Fruit fly (Drosophila melanogaster): ENCODE data around the gene Prosbeta2R1.

DNA sequence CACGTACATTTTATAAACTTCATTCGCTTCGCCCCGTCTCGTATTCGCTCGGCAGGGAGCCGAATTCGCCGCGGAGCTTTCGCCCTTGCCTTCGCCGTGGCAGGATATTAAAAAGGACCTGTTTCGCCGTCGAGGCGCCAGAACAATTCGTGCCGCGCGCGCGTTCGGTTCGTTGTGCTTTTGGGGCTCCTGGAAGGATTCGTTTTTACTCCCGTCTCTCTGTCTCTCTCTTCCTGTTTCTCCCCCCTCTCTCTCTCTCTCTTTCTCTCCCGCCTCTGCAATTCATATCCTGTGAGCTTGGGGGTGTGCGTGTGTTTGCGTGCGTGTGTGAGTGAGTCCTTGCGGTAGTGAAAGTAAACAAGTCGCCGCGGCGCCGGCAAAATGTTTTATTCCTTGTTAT is 9.7 kb downstream of the Prosbeta2R1 start, which contains the start of gene CG15765:
- TF ChIP-seq jim (GFP tag; optimal IDR thresholded peaks at IDR 0.05) (no peak), psq (GFP tag; optimal IDR thresholded peaks at IDR 0.05) (no peak), pan (optimal IDR thresholded peaks at IDR 0.05) (no peak), dsf (GFP tag; optimal IDR thresholded peaks at IDR 0.05; ENCODE audit: borderline replicate concordance) (no peak), Hr83 (GFP tag; optimal IDR thresholded peaks at IDR 0.05; ENCODE audit: poor library complexity, severe bottlenecking) (no peak), ey (GFP tag; optimal IDR thresholded peaks at IDR 0.05) (no peak), Hnf4 (GFP tag; optimal IDR thresholded peaks at IDR 0.05) (no peak), Myc (optimal IDR thresholded peaks at IDR 0.05) (no peak), br (GFP tag; optimal IDR thresholded peaks at IDR 0.05) (no peak), Rel (GFP tag; optimal IDR thresholded peaks at IDR 0.05) (no peak), Rel (tag; optimal IDR thresholded peaks at IDR 0.05) (no peak), h (GFP tag; optimal IDR thresholded peaks at IDR 0.05) (no peak), lola (GFP tag; optimal IDR thresholded peaks at IDR 0.05) (no peak), Sp1 (GFP tag; optimal IDR thresholded peaks at IDR 0.05) (no peak), Hr78 (GFP tag; optimal IDR thresholded peaks at IDR 0.05) (no peak)

All from whole organism, wandering third instar larva.